Fruit fly (Drosophila melanogaster) S2 (cell line): ENCODE measurements around the gene AlkB.

Source experiments
- CG8478 ChIP-seq: fragments of >200 bp; optimal IDR thresholded peaks from 2 replicates; lab custom pipeline; 2018
- CTCF ChIP-seq, 2 experiments: fragments of >200 bp; optimal IDR thresholded peaks; 2 replicates each; lab custom pipeline; 2018

Gene AlkB

DNA sequence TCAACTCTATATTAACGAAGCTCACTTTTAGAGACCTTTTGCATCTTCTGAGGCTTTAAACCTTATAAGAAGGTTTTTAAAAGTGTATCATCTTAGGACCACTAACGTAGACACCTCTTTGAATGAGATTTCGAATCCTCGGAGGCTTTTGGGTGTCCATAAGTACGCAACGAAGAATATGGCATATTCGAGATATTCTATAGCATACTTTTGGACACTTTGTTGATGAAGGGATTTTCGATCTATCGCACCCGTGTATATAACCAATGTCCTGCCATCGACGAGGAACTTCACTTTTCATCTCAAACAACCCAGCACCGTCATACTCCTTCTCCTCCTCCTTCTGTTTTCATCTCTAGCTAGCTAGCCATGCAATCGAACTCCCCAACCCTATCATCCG is 36.9 kb downstream of the AlkB start:
- TF ChIP-seq CG8478 (lab: Kevin White, UChicago): no peak

DNA sequence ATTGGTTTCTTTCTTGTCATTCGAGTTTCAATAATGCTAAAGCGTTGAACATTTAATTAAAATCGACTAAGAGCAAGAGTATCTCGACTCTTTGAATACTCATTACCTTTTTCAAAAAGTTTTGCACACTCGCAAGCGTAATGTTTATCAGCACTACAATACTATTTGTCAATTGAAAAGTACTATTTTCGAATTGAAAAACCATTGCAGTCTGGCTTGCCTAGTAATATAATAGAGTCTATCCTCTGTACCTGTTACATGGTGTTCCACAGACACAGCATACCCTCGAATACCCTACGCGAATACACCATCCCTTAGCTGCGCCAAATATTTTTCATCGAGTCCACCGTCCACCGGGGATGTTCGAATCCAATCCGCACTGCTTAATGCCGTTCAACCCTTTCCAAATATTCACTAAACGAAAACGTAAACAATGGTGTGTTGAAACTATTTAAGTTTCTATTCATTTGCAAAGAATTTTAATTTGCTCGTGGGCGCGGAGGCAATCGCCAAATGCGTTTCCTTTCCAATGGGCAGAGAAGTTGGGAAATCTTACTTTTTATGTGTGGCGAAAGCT is 40.6 kb downstream of the AlkB start:
- no peak for TF ChIP-seq CTCF (optimal IDR thresholded peaks at IDR 0.05; lab: Kevin White, UChicago)

DNA sequence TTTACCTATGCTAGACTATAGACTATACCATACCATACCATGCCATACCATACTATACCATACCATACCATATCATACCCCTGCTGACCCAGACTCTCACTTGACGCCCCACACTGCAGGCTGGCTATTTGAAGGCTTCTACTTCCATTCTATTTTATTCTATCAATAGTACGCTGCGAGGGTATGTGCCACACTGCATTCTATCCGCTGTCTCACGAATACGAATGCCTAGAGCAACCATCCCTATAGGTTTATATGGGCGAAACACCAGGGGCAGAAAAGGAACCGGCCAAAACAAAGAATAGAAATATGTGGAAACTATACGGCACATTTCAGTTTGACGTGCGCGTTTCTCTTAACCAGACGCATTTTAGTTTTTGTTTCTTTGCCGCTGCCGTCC is 41.5 kb downstream of the AlkB start:
- TF ChIP-seq CTCF (optimal IDR thresholded peaks at IDR 0.05; lab: Kevin White, UChicago) (no peak), CG8478 (lab: Kevin White, UChicago) (no peak)

DNA sequence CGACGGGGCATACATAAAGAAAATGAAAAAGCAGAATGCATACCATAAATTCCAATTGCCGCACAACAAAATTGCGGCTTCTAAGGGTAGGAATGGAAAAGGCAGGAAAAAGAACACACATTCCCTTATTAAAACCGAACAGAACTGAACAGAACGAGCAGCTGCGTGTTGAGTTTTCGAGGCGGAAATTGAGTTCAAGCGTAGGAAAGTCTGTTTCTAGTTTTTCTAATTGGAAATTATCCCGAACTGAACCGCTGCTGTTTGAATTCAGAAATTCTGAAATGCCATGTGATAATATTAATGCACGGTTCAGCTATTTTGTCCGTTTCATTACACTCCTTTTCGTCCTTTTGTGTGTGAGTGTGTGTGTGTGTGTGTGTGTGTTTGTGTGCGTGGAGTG is 42.4 kb downstream of the AlkB start:
- no peak for TF ChIP-seq CG8478 (lab: Kevin White, UChicago)
- TF ChIP-seq CTCF (optimal IDR thresholded peaks at IDR 0.05; lab: Kevin White, UChicago): no peak

DNA sequence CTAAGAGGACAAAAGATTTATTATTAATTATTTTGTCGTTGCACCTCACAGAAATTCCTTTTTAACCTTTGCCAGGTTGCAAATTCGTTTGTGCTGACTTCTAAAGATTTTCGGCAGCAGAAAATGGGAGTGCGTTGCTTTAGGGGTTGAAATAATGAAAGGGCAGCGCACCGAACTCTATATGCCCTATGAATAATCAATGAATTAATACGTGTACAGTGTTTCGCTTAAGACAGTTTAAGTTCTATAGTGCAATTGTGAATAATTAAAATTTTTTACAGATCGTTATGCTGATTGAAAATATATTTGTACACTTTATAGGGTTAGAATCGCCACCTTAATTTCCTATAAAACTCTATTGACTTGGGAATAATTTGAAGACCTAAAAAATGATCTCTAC is 43.2 kb downstream of the AlkB start:
- TF ChIP-seq CG8478 (lab: Kevin White, UChicago) (no peak), CTCF (optimal IDR thresholded peaks at IDR 0.05; lab: Kevin White, UChicago) (no peak)

DNA sequence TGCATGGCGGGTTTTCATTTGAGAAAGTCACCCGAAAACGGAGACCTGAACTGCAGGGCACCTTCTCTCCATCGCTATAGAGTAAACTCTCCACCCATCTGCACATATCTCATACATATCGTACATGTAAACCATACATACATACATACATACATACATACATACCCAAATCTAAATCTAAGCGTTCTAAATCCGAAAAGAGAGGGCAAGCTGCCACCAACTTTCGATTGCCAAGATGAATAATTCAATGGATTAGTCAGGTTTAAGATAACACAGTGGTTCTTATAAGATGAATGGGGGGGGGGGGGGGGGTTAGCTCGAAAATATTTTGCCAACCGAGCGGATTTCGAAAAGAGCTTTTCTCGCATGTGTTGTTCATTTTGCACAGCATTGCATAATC is 44.8 kb downstream of the AlkB start:
- TF ChIP-seq CG8478 (lab: Kevin White, UChicago): no peak
- no peak for TF ChIP-seq CTCF (optimal IDR thresholded peaks at IDR 0.05; lab: Kevin White, UChicago)

DNA sequence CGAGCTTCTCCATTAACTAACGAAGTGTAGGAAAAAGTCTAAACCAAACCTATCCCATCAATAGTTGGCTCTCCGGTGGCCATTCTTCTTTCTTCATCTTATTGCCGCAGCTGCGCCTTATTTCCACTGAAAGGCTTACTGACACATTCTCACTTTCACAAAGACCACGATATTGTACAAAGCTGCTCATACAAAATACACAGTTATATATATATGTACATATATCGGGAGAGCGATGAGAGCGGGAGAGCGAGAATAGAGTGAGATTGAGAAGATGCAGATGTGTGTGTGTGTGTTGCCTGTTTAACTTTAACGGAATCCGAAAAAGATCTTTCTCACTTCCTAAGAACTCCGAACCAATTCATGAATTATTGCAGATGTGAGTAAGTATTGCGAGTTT is 46.1 kb downstream of the AlkB start:
- TF ChIP-seq CTCF (optimal IDR thresholded peaks at IDR 0.05; lab: Kevin White, UChicago): no peak
- no peak for TF ChIP-seq CG8478 (lab: Kevin White, UChicago)

DNA sequence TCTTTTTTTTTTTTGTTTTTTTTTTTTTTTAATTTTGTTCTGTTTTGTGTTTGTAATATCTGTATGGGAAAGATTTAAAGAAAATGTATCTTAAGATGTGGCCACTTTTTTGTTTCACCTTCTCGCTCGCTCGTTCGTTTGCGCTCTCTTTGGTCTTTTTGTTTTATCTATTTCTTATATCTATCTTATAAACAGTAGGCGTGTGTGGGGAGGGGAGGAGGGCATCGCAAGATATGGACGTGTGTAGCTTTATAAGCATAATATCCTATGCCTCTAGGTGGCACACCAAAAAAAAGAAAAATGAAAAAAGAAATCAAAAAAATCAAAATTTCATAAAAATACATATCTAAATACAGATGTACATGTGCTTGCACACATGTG is 46.7 kb downstream of the AlkB start:
- TF ChIP-seq CTCF (optimal IDR thresholded peaks at IDR 0.05; lab: Kevin White, UChicago): no peak

DNA sequence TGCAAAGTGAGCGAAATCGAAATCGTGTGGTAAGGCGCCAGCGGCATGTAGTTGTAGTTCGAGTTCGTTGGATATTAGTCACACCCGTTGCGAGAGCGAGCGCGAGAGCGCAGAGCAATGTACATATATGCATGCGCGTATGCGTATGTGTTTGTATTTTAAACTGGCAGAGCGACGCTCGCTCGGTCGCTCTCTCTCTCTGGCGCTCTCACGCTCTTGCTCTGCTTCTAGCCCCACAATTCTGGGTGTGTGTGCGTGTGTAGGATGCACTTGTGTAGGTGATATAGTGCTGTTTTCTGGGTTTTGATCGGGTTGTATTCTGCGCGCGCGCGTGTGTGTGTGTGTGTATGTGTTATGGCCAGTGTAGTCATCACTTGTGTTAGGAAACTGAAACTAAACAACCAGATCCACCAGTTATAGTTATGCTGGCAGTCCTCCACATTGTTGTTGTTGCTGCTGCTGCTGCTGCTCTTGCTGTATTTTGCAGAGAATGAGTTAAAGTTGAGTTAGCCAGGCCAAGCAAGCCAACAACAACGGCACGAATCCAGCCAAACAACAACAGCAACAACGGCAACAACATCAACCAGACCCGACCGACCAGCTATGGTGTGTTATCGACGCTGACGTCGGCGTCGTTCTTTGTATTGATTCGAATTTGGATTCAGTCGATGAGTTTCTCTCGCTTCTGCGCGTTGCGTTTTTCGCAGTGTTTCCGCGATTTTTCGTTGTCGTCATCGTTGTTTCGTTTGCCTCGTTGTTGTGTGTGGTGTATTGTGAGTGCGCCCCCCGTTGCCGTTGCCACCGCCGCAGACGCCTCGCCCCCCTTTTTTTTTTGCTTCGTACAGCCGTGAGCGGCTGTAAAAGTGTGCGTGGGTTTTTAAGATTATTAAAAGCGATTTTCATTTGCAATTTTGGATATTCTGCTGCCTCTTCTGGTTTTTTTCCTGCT is 47.3 kb downstream of the AlkB start:
- TF ChIP-seq CG8478 (lab: Kevin White, UChicago) (no peak), CTCF (optimal IDR thresholded peaks at IDR 0.05; lab: Kevin White, UChicago) (no peak)

DNA sequence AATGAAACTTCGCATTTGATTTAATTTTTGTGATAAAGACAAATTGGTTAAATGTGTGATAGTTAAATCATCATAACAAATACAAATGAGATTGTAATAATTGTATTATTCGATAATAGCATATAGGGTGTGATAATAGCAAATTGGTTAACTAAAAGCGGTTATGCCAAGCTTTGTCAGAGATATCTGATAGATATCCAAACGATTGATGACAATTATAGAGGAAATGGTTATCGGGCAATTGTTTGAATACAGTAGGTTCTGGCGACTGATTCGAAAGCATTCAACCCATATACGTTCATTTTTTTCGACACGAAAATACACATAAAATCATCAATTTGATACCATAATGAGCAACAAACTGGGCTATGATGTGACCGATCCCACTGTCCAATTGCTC is 50.0 kb downstream of the AlkB start, which contains the start of gene CG8509:
CG8509 (plus strand) TSS at position 301 of the 400 bp plus-strand sequence.
- TF ChIP-seq CTCF (optimal IDR thresholded peaks at IDR 0.05; lab: Kevin White, UChicago) (no peak), CG8478 (lab: Kevin White, UChicago) (no peak)
